Fruit fly (Drosophila melanogaster) whole organism: Measurements from ENCODE around the gene Rh4.

Experiments
- CG8478 ChIP-seq: fragments of >200 bp; optimal IDR thresholded peaks from 2 replicates; lab custom pipeline; 2018; ENCODE audit warnings: inconsistent platforms
- Dll ChIP-seq: fragments of >200 bp; optimal IDR thresholded peaks from 2 replicates; lab custom pipeline; 2017
- EcR ChIP-seq, 2 experiments: fragments of >200 bp; optimal IDR thresholded peaks; 2 replicates each; lab custom pipeline; 2017; ENCODE audit warnings: missing biosample characterization in 2 of 2, missing genetic modification characterization in 2 of 2, missing genetic modification reagents in 2 of 2
- pan ChIP-seq: fragments of >200 bp; optimal IDR thresholded peaks from 2 replicates; lab custom pipeline; 2017
- psq ChIP-seq: fragments of >200 bp; optimal IDR thresholded peaks from 2 replicates; lab custom pipeline; 2017
- usp ChIP-seq: fragments of >200 bp; optimal IDR thresholded peaks from 2 replicates; lab custom pipeline; 2017; ENCODE audit warnings: missing biosample characterization, missing genetic modification characterization, mixed read lengths

The Rh4 gene

dm6 chr3L:16862284-16862683, at the start of gene Rh4:
Gene Rh4 (minus strand): TSS chr3L:16862517.
- TF ChIP-seq pan (lab: Kevin White, UChicago) (no peak), EcR (GFP tag; optimal IDR thresholded peaks at IDR 0.05; lab: Kevin White, UChicago) (no peak), usp (GFP tag; lab: Kevin White, UChicago) (no peak), psq (lab: Kevin White, UChicago) (no peak), Dll (no peak), CG8478 (lab: Kevin White, UChicago) (no peak)

DNA sequence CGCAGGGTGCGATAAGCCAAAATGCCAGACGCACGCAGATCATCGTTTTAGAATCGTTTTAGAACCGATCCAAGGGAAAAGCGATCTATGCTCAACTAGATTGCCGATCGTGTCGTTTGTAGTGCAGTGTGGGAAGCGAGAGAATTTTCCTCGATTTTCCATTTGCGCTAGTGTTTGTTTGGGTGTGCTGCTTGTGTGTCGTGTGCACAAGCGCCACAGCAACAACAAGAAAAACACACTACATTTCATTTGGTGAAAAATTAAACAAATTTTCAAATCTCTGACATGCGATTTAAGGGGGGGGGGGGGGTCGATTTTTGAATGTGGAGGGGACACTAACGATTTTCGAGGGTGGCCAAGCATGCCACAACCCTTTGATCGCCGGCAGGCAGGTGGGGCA, 48.1 kb upstream of the Rh4 start:
- TF ChIP-seq Dll = no peak
- no peak for TF ChIP-seq psq (lab: Kevin White, UChicago)
- TF ChIP-seq CG8478 (lab: Kevin White, UChicago) = no peak
- no peak for TF ChIP-seq pan (lab: Kevin White, UChicago)
- TF ChIP-seq EcR (GFP tag; optimal IDR thresholded peaks at IDR 0.05; lab: Kevin White, UChicago) = no peak
- no peak for TF ChIP-seq usp (GFP tag; lab: Kevin White, UChicago)

DNA sequence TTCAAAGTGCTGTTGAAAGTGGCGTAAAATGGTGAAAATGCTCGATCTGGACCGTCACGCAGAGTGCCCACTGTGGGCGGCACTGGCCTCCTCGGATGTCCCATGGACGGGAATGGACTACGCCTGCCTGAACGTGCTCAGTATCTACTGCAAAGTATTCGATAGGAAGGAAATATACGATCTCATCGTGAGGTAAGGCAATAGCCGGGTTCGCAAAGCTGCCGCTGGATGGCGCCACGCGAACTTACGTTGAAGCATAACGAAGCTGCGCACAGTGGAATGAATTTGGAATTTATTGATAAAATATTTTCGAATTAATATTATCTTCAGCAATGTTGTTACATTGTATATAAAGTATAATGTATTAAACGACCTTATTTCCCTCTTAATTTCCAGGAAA, 34.1 kb upstream of the Rh4 start:
- TF ChIP-seq pan (lab: Kevin White, UChicago) (no peak), usp (GFP tag; lab: Kevin White, UChicago) (no peak), Dll (no peak), EcR (GFP tag; optimal IDR thresholded peaks at IDR 0.05; lab: Kevin White, UChicago) (no peak), CG8478 (lab: Kevin White, UChicago) (no peak)

- TF ChIP-seq CG8478 (lab: Kevin White, UChicago) (no peak), pan (lab: Kevin White, UChicago) (no peak), usp (GFP tag; lab: Kevin White, UChicago) (no peak), EcR (GFP tag; optimal IDR thresholded peaks at IDR 0.05; lab: Kevin White, UChicago) (no peak), Dll (no peak), psq (lab: Kevin White, UChicago) (no peak)
Measured at dm6 chr3L:16893647-16894046, 31.3 kb upstream of the Rh4 start.

- TF ChIP-seq pan (lab: Kevin White, UChicago) (no peak), EcR (GFP tag; optimal IDR thresholded peaks at IDR 0.05; lab: Kevin White, UChicago) (no peak), psq (lab: Kevin White, UChicago) (no peak), Dll (no peak), usp (GFP tag; lab: Kevin White, UChicago) (no peak), CG8478 (lab: Kevin White, UChicago) (no peak)
Measured at dm6 chr3L:16892728-16893271, 30.5 kb upstream of the Rh4 start.

dm6 chr3L:16891914-16892313, 29.6 kb upstream of the Rh4 start:
- TF ChIP-seq Dll (no peak), usp (GFP tag; lab: Kevin White, UChicago) (no peak), psq (lab: Kevin White, UChicago) (no peak), pan (lab: Kevin White, UChicago) (no peak), EcR (GFP tag; optimal IDR thresholded peaks at IDR 0.05; lab: Kevin White, UChicago) (no peak), CG8478 (lab: Kevin White, UChicago) (no peak)

DNA sequence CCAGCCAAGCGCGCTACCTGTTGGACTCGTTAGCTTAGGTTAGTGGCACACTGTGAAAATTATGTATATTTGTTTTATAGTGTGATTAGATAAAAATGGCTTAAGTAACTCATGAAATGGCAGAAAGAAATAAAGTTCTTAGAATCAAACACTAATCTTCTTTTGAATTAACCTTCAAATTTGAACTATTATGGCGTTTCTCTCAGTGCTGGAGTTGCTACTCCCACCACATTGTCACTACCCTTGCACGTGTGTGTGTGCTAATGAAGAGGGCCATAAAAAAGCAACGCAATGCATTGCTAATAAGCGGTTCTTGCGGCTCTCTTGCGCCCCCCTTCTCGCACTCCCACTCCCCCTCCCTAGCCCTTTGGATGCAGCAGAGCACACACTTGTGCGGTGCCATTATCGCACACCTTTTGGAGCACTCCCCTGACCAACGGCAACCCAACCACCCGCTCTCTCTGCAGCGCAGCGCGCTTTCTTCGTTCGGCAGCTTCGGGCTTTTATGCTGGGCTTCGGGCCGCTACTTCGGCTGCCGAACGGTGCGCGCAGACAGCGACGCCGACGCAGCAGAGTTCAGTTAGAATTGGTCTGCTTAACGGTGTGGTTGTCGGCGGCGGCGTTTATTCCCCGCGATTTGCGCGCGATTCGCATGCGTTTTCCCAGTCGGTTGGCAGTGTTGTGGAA, 28.5 kb upstream of the Rh4 start:
- no peak for TF ChIP-seq psq (lab: Kevin White, UChicago)
- TF ChIP-seq Dll = peak; percentile 82

DNA sequence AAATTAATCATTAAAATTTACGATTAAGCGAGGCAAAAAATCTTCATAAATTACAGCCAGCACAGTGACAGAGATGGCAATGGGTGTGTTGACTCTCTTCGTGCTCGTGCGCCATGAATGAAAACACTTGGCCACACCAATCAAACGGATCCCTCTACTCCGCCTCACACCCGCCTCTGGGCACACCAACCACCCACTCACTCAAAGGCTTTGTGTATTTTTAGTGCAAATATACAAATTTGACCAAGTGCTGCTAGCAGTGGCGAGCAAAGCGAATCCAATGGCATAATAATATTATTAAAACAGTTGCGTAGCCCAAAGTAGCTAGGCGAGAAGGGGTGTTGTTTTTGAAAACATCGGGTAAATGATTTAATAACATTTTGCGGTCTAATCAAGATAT, 27.2 kb upstream of the Rh4 start:
- no peak for TF ChIP-seq usp (GFP tag; lab: Kevin White, UChicago)
- no peak for TF ChIP-seq psq (lab: Kevin White, UChicago)

DNA sequence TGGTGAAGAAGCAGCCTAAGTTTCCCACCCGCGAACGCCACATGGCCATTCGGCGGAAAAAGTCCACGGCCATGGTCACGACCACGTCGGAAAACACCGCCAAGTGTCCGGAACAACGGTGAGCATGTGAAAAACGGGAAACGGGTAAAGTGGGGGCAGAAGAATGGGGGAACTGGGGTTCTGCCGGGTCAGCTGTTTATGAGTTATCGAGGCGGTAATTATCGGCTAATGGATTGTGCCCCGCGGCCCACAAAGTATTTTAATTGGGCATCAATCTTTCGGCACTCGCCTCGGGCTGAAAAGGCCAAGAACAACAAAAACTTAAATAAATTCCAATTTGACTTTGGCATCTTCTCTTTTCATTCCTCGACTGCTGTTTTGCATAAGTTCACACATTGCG, 25.0 kb upstream of the Rh4 start:
- no peak for TF ChIP-seq usp (GFP tag; lab: Kevin White, UChicago)
- no peak for TF ChIP-seq pan (lab: Kevin White, UChicago)
- TF ChIP-seq CG8478 (lab: Kevin White, UChicago) = no peak
- TF ChIP-seq Dll = no peak
- TF ChIP-seq psq (lab: Kevin White, UChicago) = no peak
- no peak for TF ChIP-seq EcR (GFP tag; optimal IDR thresholded peaks at IDR 0.05; lab: Kevin White, UChicago)

- TF ChIP-seq psq (lab: Kevin White, UChicago) = no peak
- TF ChIP-seq EcR (GFP tag; optimal IDR thresholded peaks at IDR 0.05; lab: Kevin White, UChicago) = no peak
- TF ChIP-seq CG8478 (lab: Kevin White, UChicago) = no peak
- no peak for TF ChIP-seq Dll
- TF ChIP-seq pan (lab: Kevin White, UChicago) = no peak
Measured at dm6 chr3L:16886179-16886930, 24.0 kb upstream of the Rh4 start.

- TF ChIP-seq pan (lab: Kevin White, UChicago) = no peak
- no peak for TF ChIP-seq CG8478 (lab: Kevin White, UChicago)
- no peak for TF ChIP-seq psq (lab: Kevin White, UChicago)
- TF ChIP-seq usp (GFP tag; lab: Kevin White, UChicago) = no peak
- no peak for TF ChIP-seq EcR (GFP tag; optimal IDR thresholded peaks at IDR 0.05; lab: Kevin White, UChicago)
- TF ChIP-seq Dll = no peak
Measured at dm6 chr3L:16885042-16885441, 22.7 kb upstream of the Rh4 start.

- no peak for TF ChIP-seq CG8478 (lab: Kevin White, UChicago)
- TF ChIP-seq pan (lab: Kevin White, UChicago) = no peak
- TF ChIP-seq psq (lab: Kevin White, UChicago) = no peak
- no peak for TF ChIP-seq usp (GFP tag; lab: Kevin White, UChicago)
Measured at dm6 chr3L:16884037-16884436, 21.7 kb upstream of the Rh4 start.
